Worm (Caenorhabditis elegans): Measurements from ENCODE around the gene B0228.8.

DNA sequence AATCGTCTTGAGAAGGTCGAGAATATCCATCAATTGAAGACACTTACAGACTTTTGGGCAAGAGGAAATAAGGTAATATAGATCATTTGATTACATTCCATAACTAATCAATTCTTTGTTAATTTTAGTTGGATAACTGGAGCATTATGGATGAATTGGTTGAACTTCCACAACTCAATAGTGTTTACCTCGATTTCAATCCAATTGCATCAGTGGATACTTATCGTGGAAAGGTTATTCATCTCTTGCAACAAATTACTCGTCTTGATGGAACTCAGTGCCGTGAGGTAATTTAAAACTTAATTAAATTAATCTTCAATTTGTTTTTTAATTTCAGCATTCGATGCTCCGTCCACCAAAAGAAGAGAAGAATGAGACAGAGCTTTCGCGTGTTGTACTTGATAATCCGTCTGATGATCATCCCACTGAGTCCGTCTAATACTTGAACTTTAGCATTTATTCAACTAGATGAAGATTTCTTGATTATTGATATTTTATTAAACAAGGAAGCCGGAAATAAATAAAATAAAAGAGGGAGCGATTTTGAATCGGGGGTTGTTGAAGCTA, 12.2 kb upstream of the B0228.8 start:
- TF ChIP-seq cog-1 (tag; optimal IDR thresholded peaks at IDR 0.05), result no peak
- TF ChIP-seq flt-1 (GFP tag; IDR thresholded peaks at IDR 0.05), result no peak
- TF ChIP-seq T22C8.4 (GFP tag; IDR thresholded peaks at IDR 0.05), result no peak
- no peak for TF ChIP-seq klf-2 (GFP tag; conservative IDR thresholded peaks at IDR 0.05)
- TF ChIP-seq ztf-23 (GFP tag; IDR thresholded peaks at IDR 0.05), result no peak
- TF ChIP-seq tab-1 (GFP tag; IDR thresholded peaks at IDR 0.05), result no peak
